Worm (Caenorhabditis elegans): ENCODE measurements around the gene W10D9.3.

- TF ChIP-seq W03F9.2 (tag; optimal IDR thresholded peaks at IDR 0.05): no peak
- no peak for TF ChIP-seq him-1 (tag; optimal IDR thresholded peaks at IDR 0.05)
Observed at ce11 chrII:457790-458189, 2.9 kb downstream of the W10D9.3 start, which contains the start of gene gvd-1.
